Worm (Caenorhabditis elegans): ENCODE measurements around the gene C56E6.2.

- TF ChIP-seq W03F9.2 (tag; optimal IDR thresholded peaks at IDR 0.05) = no peak
- TF ChIP-seq him-1 (tag; optimal IDR thresholded peaks at IDR 0.05) = no peak
- no peak for TF ChIP-seq dao-5 (tag; optimal IDR thresholded peaks at IDR 0.05)
Measured at ce11 chrII:6496496-6496895, 28.2 kb upstream of the C56E6.2 start.
